Worm (Caenorhabditis elegans) whole organism, L4 larva: ENCODE results near the gene Y71H2AL.2.

Experiments used
- F10B5.3 ChIP-seq: sonication (generic microtip); optimal IDR thresholded peaks from 2 replicates; lab custom pipeline; 2016; ENCODE audit warnings: mild to moderate bottlenecking, missing genetic modification characterization, missing compliant biosample characterization
- F26F4.8 ChIP-seq: fragments of 200-800 bp; sonication (Bioruptor generic); conservative IDR thresholded peaks from 2 replicates; pipeline ENCODE4 v1.3.6; 2022; ENCODE audit warnings: missing genetic modification characterization, missing compliant biosample characterization
- Y105C5A.15 ChIP-seq: fragments of 200-800 bp; sonication (Bioruptor generic); IDR thresholded peaks from 2 replicates; pipeline ENCODE4 v1.3.6; 2022; ENCODE audit warnings: missing genetic modification characterization, missing compliant biosample characterization
- Y75B8A.6 ChIP-seq: fragments of 200-800 bp; sonication (Bioruptor generic); IDR thresholded peaks from 2 replicates; pipeline ENCODE4 v1.3.6; 2022; ENCODE audit warnings: missing genetic modification reagents, missing genetic modification characterization, missing compliant biosample characterization
- ZK546.5 ChIP-seq, 2 experiments: sonication (generic microtip); optimal IDR thresholded peaks; 2 replicates each; lab custom pipeline; 2017; ENCODE audit warnings: missing biosample characterization in 2 of 2, missing genetic modification characterization in 2 of 2
- ceh-32 ChIP-seq: sonication (generic microtip); optimal IDR thresholded peaks from 2 replicates; lab custom pipeline; 2016; ENCODE audit warnings: mild to moderate bottlenecking, missing genetic modification characterization, missing compliant biosample characterization; ENCODE audit not compliant: poor library complexity
- ceh-82 ChIP-seq: sonication (generic microtip); optimal IDR thresholded peaks from 2 replicates; lab custom pipeline; 2017; ENCODE audit warnings: missing biosample characterization, missing genetic modification characterization
- cey-2 ChIP-seq: sonication (generic microtip); optimal IDR thresholded peaks from 3 replicates; lab custom pipeline; 2017; ENCODE audit warnings: missing genetic modification characterization, mild to moderate bottlenecking, missing compliant biosample characterization, antibody characterized with exemption, borderline replicate concordance; ENCODE audit not compliant: insufficient read depth
- daf-12 ChIP-seq: fragments of 150-350 bp; optimal IDR thresholded peaks from 2 replicates; lab custom pipeline; 2014; ENCODE audit warnings: missing biosample characterization, missing genetic modification reagents, missing genetic modification characterization
- daf-16 ChIP-seq, 3 experiments: sonication (generic microtip); optimal IDR thresholded peaks; 2 replicates each; lab custom pipeline; 2016 to 2017; ENCODE audit warnings: missing genetic modification characterization in 3 of 3, missing genetic modification reagents in 3 of 3, mild to moderate bottlenecking in 2 of 3, missing compliant biosample characterization in 2 of 3, missing biosample characterization in 1 of 3, moderate library complexity in 1 of 3
- daf-19 ChIP-seq: fragments of 200-800 bp; sonication (Bioruptor generic); conservative IDR thresholded peaks from 2 replicates; pipeline ENCODE4 v1.3.6; 2022; ENCODE audit warnings: missing genetic modification characterization, missing compliant biosample characterization
- dmd-6 ChIP-seq: fragments of 200-800 bp; sonication (Bioruptor generic); IDR thresholded peaks from 2 replicates; pipeline ENCODE4 v1.3.6; 2022; ENCODE audit warnings: missing genetic modification reagents, missing genetic modification characterization, missing compliant biosample characterization
- dpl-1 ChIP-seq: fragments of 150-350 bp; optimal IDR thresholded peaks from 2 replicates; lab custom pipeline; 2014; ENCODE audit warnings: missing biosample characterization, missing genetic modification reagents, missing genetic modification characterization
- dve-1 ChIP-seq: sonication (generic microtip); optimal IDR thresholded peaks from 2 replicates; lab custom pipeline; 2017; ENCODE audit warnings: antibody characterized with exemption, mild to moderate bottlenecking, missing genetic modification characterization, missing compliant biosample characterization; ENCODE audit not compliant: insufficient read depth
- fos-1 ChIP-seq: fragments of 150-350 bp; optimal IDR thresholded peaks from 2 replicates; lab custom pipeline; 2014; ENCODE audit warnings: missing biosample characterization, missing genetic modification characterization
- gei-8 ChIP-seq: fragments of 200-800 bp; sonication (Bioruptor generic); optimal IDR thresholded peaks from 2 replicates; lab custom pipeline; 2018; ENCODE audit warnings: mild to moderate bottlenecking, missing genetic modification characterization, missing compliant biosample characterization
- hlh-11 ChIP-seq: fragments of 200-800 bp; sonication (Bioruptor generic); optimal IDR thresholded peaks from 2 replicates; lab custom pipeline; 2018; ENCODE audit warnings: mild to moderate bottlenecking, missing genetic modification characterization, missing compliant biosample characterization
- hlh-30 ChIP-seq: sonication (generic microtip); optimal IDR thresholded peaks from 2 replicates; lab custom pipeline; 2017; ENCODE audit warnings: antibody characterized with exemption, mild to moderate bottlenecking, missing genetic modification characterization, missing compliant biosample characterization; ENCODE audit not compliant: insufficient read depth
- hmg-1.1 ChIP-seq: fragments of 200-800 bp; sonication (Bioruptor generic); IDR thresholded peaks from 2 replicates; pipeline ENCODE4 v1.3.6; 2022; ENCODE audit warnings: missing genetic modification reagents, missing genetic modification characterization, missing compliant biosample characterization
- lin-1 ChIP-seq: fragments of 200-800 bp; sonication (Bioruptor generic); IDR thresholded peaks from 2 replicates; pipeline ENCODE4 v1.3.6; 2022; ENCODE audit warnings: missing genetic modification reagents, missing genetic modification characterization, missing compliant biosample characterization
- lin-38 ChIP-seq: fragments of 200-800 bp; sonication (Bioruptor generic); IDR thresholded peaks from 2 replicates; pipeline ENCODE4 v1.3.6; 2022; ENCODE audit warnings: missing genetic modification reagents, missing genetic modification characterization, missing compliant biosample characterization
- lsy-2 ChIP-seq, 2 experiments: fragments of 150-350 bp in 1 of 2; sonication (generic microtip) in 1 of 2; optimal IDR thresholded peaks; 2 replicates each; lab custom pipeline; 2014 to 2017; ENCODE audit warnings: missing biosample characterization in 2 of 2, missing genetic modification characterization in 2 of 2
- mdl-1 ChIP-seq, 2 experiments: fragments of 150-350 bp in 1 of 2; sonication (generic microtip) in 1 of 2; optimal IDR thresholded peaks; 2 replicates each; lab custom pipeline; 2014 to 2017; ENCODE audit warnings: missing biosample characterization in 2 of 2, missing genetic modification characterization in 2 of 2
- mep-1 ChIP-seq: fragments of 150-350 bp; sonication (generic microtip); optimal IDR thresholded peaks from 3 replicates; lab custom pipeline; 2014; ENCODE audit warnings: missing biosample characterization, missing genetic modification characterization
- mes-2 ChIP-seq: sonication (generic microtip); optimal IDR thresholded peaks from 2 replicates; lab custom pipeline; 2016; ENCODE audit warnings: missing genotype, mild to moderate bottlenecking, missing genetic modification characterization, missing compliant biosample characterization; ENCODE audit not compliant: poor library complexity, severe bottlenecking
- mxl-2 ChIP-seq: fragments of 200-800 bp; sonication (Bioruptor generic); conservative IDR thresholded peaks from 2 replicates; pipeline ENCODE4 v1.3.6; 2022; ENCODE audit warnings: missing genetic modification reagents, missing genetic modification characterization, missing compliant biosample characterization
- mxl-3 ChIP-seq: fragments of 200-800 bp; sonication (Bioruptor generic); optimal IDR thresholded peaks from 2 replicates; lab custom pipeline; 2018; ENCODE audit warnings: mild to moderate bottlenecking, missing genetic modification characterization, missing compliant biosample characterization
- nhr-237 ChIP-seq: sonication (generic microtip); optimal IDR thresholded peaks from 2 replicates; lab custom pipeline; 2017; ENCODE audit warnings: missing biosample characterization, missing genetic modification characterization
- nhr-25 ChIP-seq: sonication (generic microtip); optimal IDR thresholded peaks from 2 replicates; lab custom pipeline; 2017; ENCODE audit warnings: missing genetic modification characterization, mild to moderate bottlenecking, missing compliant biosample characterization, antibody characterized with exemption, moderate library complexity, borderline replicate concordance; ENCODE audit not compliant: insufficient read depth
- nhr-42 ChIP-seq: fragments of 200-800 bp; sonication (Bioruptor generic); IDR thresholded peaks from 2 replicates; pipeline ENCODE4 v1.3.6; 2022; ENCODE audit warnings: missing genetic modification characterization, missing compliant biosample characterization
- nhr-48 ChIP-seq: sonication (generic microtip); optimal IDR thresholded peaks from 2 replicates; lab custom pipeline; 2016; ENCODE audit warnings: mild to moderate bottlenecking, missing genetic modification characterization, missing compliant biosample characterization
- nhr-6 ChIP-seq: fragments of 150-350 bp; optimal IDR thresholded peaks from 2 replicates; lab custom pipeline; 2014; ENCODE audit warnings: missing biosample characterization, missing genetic modification characterization
- nhr-77 ChIP-seq: fragments of 150-350 bp; optimal IDR thresholded peaks from 2 replicates; lab custom pipeline; 2014; ENCODE audit warnings: missing biosample characterization, missing genetic modification characterization
- pha-4 ChIP-seq, 2 experiments: fragments of 150-350 bp in 1 of 2; fragments of 200-800 bp in 1 of 2; sonication (Bioruptor generic) in 1 of 2; IDR thresholded peaks in 1 of 2; optimal IDR thresholded peaks in 1 of 2; 2 replicates each; pipeline versions ENCODE4 v1.3.6 to Lab custom; 2014 to 2022; ENCODE audit warnings: missing genetic modification characterization in 2 of 2, missing genetic modification reagents in 2 of 2, missing biosample characterization in 1 of 2, missing compliant biosample characterization in 1 of 2
- php-3 ChIP-seq: fragments of 200-800 bp; sonication (Bioruptor generic); IDR thresholded peaks from 2 replicates; pipeline ENCODE4 v1.3.6; 2022; ENCODE audit warnings: missing genetic modification reagents, missing genetic modification characterization, missing compliant biosample characterization
- saeg-2 ChIP-seq: fragments of 200-800 bp; sonication (Bioruptor generic); IDR thresholded peaks from 2 replicates; pipeline ENCODE4 v1.3.6; 2022; ENCODE audit warnings: missing genetic modification reagents, missing genetic modification characterization, missing compliant biosample characterization
- set-16 ChIP-seq: fragments of 200-800 bp; sonication (Bioruptor generic); IDR thresholded peaks from 2 replicates; pipeline ENCODE4 v1.3.6; 2022; ENCODE audit warnings: missing genetic modification reagents, missing genetic modification characterization, missing compliant biosample characterization
- skn-1 ChIP-seq: fragments of 150-350 bp; optimal IDR thresholded peaks from 2 replicates; lab custom pipeline; 2014; ENCODE audit warnings: missing biosample characterization, missing genetic modification characterization
- tag-97 ChIP-seq: fragments of 200-800 bp; sonication (Bioruptor generic); IDR thresholded peaks from 2 replicates; pipeline ENCODE4 v1.3.6; 2022; ENCODE audit warnings: missing genetic modification characterization, missing compliant biosample characterization
- unc-130 ChIP-seq: sonication (generic microtip); optimal IDR thresholded peaks from 2 replicates; lab custom pipeline; 2016; ENCODE audit warnings: missing genetic modification reagents, missing genetic modification characterization, missing compliant biosample characterization
- unc-62 ChIP-seq, 3 experiments: fragments of 150-350 bp in 1 of 3; sonication (generic microtip); optimal IDR thresholded peaks in 2 of 3; peaks in 1 of 3; 1 replicate in 1 of 3; 2 replicates in 2 of 3; lab custom pipeline; 2014 to 2017; ENCODE audit warnings: missing biosample characterization in 3 of 3, missing genetic modification characterization in 3 of 3, missing genetic modification reagents in 3 of 3, missing genotype in 1 of 3
- vab-7 ChIP-seq: fragments of 200-800 bp; sonication (Bioruptor generic); IDR thresholded peaks from 2 replicates; pipeline ENCODE4 v1.3.6; 2022; ENCODE audit warnings: missing genetic modification reagents, missing genetic modification characterization, missing compliant biosample characterization
- zag-1 ChIP-seq: fragments of 150-350 bp; optimal IDR thresholded peaks from 2 replicates; lab custom pipeline; 2014; ENCODE audit warnings: missing biosample characterization, missing genetic modification characterization
- zfp-3 ChIP-seq: fragments of 200-800 bp; sonication (Bioruptor generic); conservative IDR thresholded peaks from 2 replicates; pipeline ENCODE4 v1.3.6; 2022; ENCODE audit warnings: missing genetic modification reagents, missing genetic modification characterization, missing compliant biosample characterization
- zip-11 ChIP-seq: fragments of 200-800 bp; sonication (Bioruptor generic); IDR thresholded peaks from 2 replicates; pipeline ENCODE4 v1.3.6; 2022; ENCODE audit warnings: missing genetic modification characterization, missing compliant biosample characterization
- zip-2 ChIP-seq: fragments of 150-350 bp; optimal IDR thresholded peaks from 2 replicates; lab custom pipeline; 2014; ENCODE audit warnings: missing biosample characterization, missing genetic modification characterization
- ztf-11 ChIP-seq: fragments of 150-350 bp; optimal IDR thresholded peaks from 2 replicates; lab custom pipeline; 2014; ENCODE audit warnings: missing biosample characterization, missing genetic modification characterization

Y71H2AL.2 gene

DNA sequence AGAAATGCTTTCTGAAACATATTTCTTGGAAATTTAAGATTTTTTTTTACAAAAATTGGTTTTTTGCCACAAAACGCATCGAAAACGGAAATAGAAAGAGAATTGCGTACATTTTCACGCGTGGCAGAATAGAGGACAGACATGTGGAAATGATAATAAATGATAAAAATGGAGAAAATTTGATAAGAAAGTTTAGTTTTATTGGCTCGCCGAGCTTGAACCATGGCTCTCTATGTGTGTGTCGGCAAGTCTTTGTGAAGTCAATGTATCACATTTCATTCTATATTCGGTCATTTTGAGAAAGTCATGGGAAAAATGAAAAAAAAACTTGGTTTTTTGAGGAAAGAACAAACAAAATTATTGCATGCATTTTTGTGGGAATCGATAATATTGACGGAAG is 1.2 kb downstream of the Y71H2AL.2 start (continued):
- TF ChIP-seq lsy-2 (tag; optimal IDR thresholded peaks at IDR 0.05; lab: Kevin White, UChicago) = no peak
- no peak for TF ChIP-seq daf-19 (GFP tag; lab: Robert Waterston, UW)
- TF ChIP-seq gei-8 (GFP tag; lab: Kevin White, UChicago) = no peak
- peak; percentile 28 for TF ChIP-seq dve-1 (tag; lab: Kevin White, UChicago)
- TF ChIP-seq pha-4 (GFP tag; IDR thresholded peaks at IDR 0.05; lab: Robert Waterston, UW) = no peak
- TF ChIP-seq pha-4 (tag; optimal IDR thresholded peaks at IDR 0.05; lab: Kevin White, UChicago) = no peak
- TF ChIP-seq php-3 (GFP tag; lab: Robert Waterston, UW) = peak; percentile 63; the same call in 1 of the 2 replicates
- TF ChIP-seq mes-2 (tag; lab: Kevin White, UChicago) = no peak
- TF ChIP-seq zag-1 (tag; lab: Kevin White, UChicago) = no peak
- no peak for TF ChIP-seq nhr-48 (tag; lab: Kevin White, UChicago)

- TF ChIP-seq dmd-6 (GFP tag; lab: Robert Waterston, UW) = no peak
- TF ChIP-seq skn-1 (tag; lab: Kevin White, UChicago) = no peak
- peak in 1 of 2 experiments; percentile 59 for TF ChIP-seq lsy-2 (tag; optimal IDR thresholded peaks at IDR 0.05; lab: Kevin White, UChicago)
- no peak for TF ChIP-seq Y75B8A.6 (GFP tag; lab: Robert Waterston, UW)
- no peak for TF ChIP-seq fos-1 (tag; lab: Kevin White, UChicago)
- TF ChIP-seq Y105C5A.15 (GFP tag; lab: Robert Waterston, UW) = no peak
- TF ChIP-seq mxl-2 = no peak
- TF ChIP-seq dpl-1 (GFP tag; lab: Kevin White, UChicago) = peak; percentile 19
- no peak for TF ChIP-seq daf-12 (tag; lab: Kevin White, UChicago)
- TF ChIP-seq mxl-3 = no peak
- no peak for TF ChIP-seq nhr-25 (tag; lab: Kevin White, UChicago)
- TF ChIP-seq zip-11 = no peak
- no peak for TF ChIP-seq zfp-3
- peak; percentile 94 for TF ChIP-seq lin-38 (GFP tag; lab: Robert Waterston, UW)
- TF ChIP-seq daf-16 (GFP tag; optimal IDR thresholded peaks at IDR 0.05; lab: Kevin White, UChicago) = no peak
- peak; percentile 18 for TF ChIP-seq daf-16 (tag; optimal IDR thresholded peaks at IDR 0.05; lab: Kevin White, UChicago)
- no peak for TF ChIP-seq set-16 (GFP tag; lab: Robert Waterston, UW)
- TF ChIP-seq ceh-82 = no peak
- no peak for TF ChIP-seq nhr-6 (tag; lab: Kevin White, UChicago)
- TF ChIP-seq tag-97 = no peak
- TF ChIP-seq ZK546.5 (tag; optimal IDR thresholded peaks at IDR 0.05; lab: Kevin White, UChicago) = no peak
- TF ChIP-seq zip-2 = no peak
- TF ChIP-seq unc-62 (GFP tag; optimal IDR thresholded peaks at IDR 0.05 in 1 of 2; lab: Kevin White, UChicago) = peak in 1 of 2 experiments; percentile 5
- no peak for TF ChIP-seq unc-62 (tag; optimal IDR thresholded peaks at IDR 0.05; lab: Kevin White, UChicago)
- no peak for TF ChIP-seq mdl-1 (tag; optimal IDR thresholded peaks at IDR 0.05; lab: Kevin White, UChicago)
- TF ChIP-seq ceh-32 = no peak
- TF ChIP-seq F26F4.8 (GFP tag; lab: Robert Waterston, UW) = no peak
- TF ChIP-seq nhr-77 (tag; lab: Kevin White, UChicago) = no peak
- no peak for TF ChIP-seq ztf-11
- peak; percentile 2 for TF ChIP-seq hlh-30 (tag; lab: Kevin White, UChicago)
- no peak for TF ChIP-seq cey-2 (tag; lab: Kevin White, UChicago)
- TF ChIP-seq saeg-2 = no peak
- no peak for TF ChIP-seq php-3 (GFP tag; lab: Robert Waterston, UW)
- peak; percentile 52 for TF ChIP-seq mep-1 (tag; lab: Kevin White, UChicago)
- no peak for TF ChIP-seq vab-7
- no peak for TF ChIP-seq lin-1 (GFP tag; lab: Robert Waterston, UW)
- no peak for TF ChIP-seq nhr-237
- no peak for TF ChIP-seq hlh-11 (tag; lab: Kevin White, UChicago)
- TF ChIP-seq nhr-42 (GFP tag; lab: Robert Waterston, UW) = no peak
- no peak for TF ChIP-seq F10B5.3 (tag; lab: Kevin White, UChicago)
- TF ChIP-seq unc-130 (GFP tag; lab: Kevin White, UChicago) = no peak
- TF ChIP-seq hmg-1.1 (GFP tag; lab: Robert Waterston, UW) = no peak
These were observed 12.6 kb downstream of the Y71H2AL.2 start, which contains the start of gene slc-30A9 for ce11 chrIII:2698740-2699139. TSS of gene slc-30A9 (minus strand) at chrIII:2698817.
